Worm (Caenorhabditis elegans) whole organism, L4/young adult: Measurements from ENCODE around the gene rsu-1.

Experiments used
- W03F9.2 ChIP-seq: fragments of 150-350 bp; optimal IDR thresholded peaks from 2 replicates; lab custom pipeline; 2014; ENCODE audit warnings: missing biosample characterization, missing genetic modification characterization
- dao-5 ChIP-seq: sonication (generic microtip); optimal IDR thresholded peaks from 2 replicates; lab custom pipeline; 2016; ENCODE audit warnings: missing genotype, missing genetic modification characterization, moderate library complexity, missing compliant biosample characterization
- him-1 ChIP-seq: sonication (generic microtip); optimal IDR thresholded peaks from 2 replicates; lab custom pipeline; 2016; ENCODE audit warnings: missing genotype, missing genetic modification reagents, missing genetic modification characterization, missing compliant biosample characterization

DNA sequence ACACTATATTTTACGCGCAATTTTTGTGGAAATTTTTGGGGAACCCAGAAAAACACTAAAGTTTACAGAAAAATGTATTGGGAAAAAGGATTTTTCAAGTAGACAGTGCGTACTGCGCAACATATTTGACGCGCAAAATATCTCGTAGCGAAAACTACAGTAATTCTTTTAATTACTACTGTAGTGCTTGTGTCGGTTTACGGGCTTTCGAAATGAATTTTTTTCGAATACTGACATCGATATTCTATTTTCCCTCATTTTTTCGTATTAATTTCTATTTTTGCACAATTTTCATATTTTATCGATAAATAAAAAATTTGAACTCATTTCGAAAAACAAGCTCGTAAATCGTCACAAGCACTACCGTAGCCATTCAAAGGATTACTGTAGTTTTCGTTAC, 43.2 kb upstream of the rsu-1 start:
- TF ChIP-seq him-1 (tag; lab: Kevin White, UChicago), result no peak
- no peak for TF ChIP-seq dao-5
- TF ChIP-seq W03F9.2 (tag; lab: Kevin White, UChicago), result no peak
